Worm (Caenorhabditis elegans): ENCODE measurements around the gene cec-2.

cec-2 gene

DNA sequence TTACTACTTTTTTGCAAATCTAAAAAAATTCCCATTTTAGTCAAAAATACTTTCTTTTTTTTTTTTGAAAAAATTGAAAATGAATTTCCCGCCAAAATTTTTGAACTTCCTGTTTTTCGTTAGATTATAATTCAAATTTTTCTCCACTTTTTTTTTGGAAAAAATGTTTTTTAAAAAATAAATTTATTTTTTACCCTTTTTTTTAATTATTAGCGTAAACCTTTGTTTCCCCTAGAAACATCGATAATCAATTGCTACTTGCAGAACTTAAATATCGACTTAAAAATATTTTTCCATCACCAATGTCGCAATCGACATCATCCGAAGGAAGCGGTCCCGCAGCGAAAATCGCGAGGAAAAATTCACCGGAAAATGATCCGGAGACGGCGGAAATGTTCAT, at the start of gene cec-2:
TSS of gene cec-2 (plus strand) at position 301 of the 400 bp plus-strand sequence.
- TF ChIP-seq tlf-1 (GFP tag; optimal IDR thresholded peaks at IDR 0.05), result no peak
- TF ChIP-seq efl-1 (GFP tag; optimal IDR thresholded peaks at IDR 0.05), result no peak
- no peak for TF ChIP-seq F22D6.2 (tag; optimal IDR thresholded peaks at IDR 0.05)
- no peak for TF ChIP-seq ZK185.1 (tag; optimal IDR thresholded peaks at IDR 0.05; ENCODE audit: poor library complexity, severe bottlenecking)

DNA sequence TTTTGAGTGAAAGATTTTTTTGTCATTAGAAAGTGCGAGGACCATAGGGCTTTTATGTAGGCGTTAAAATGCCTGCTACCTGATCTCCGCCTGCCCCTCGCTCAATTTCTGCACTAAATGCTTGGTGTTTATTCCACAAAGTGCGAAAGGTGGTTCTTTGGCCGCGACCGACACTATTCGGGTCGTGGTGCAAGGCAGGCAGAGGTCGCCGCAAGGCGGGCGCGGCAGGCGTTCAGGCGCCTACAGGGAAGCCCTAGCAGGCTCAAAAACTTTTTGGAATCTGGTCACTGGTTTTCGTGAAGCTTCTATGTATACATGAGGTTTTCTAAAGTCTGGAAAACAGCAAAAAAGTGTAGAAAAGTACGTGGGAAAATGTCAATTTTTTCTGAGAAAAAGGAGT, 49.6 kb upstream of the cec-2 start:
- TF ChIP-seq Y67H2A.10 (GFP tag; conservative IDR thresholded peaks at IDR 0.05) (no peak), lin-40 (tag; optimal IDR thresholded peaks at IDR 0.05) (no peak), Y53G8AR.9 (GFP tag; conservative IDR thresholded peaks at IDR 0.05) (0 out of 2 replicates have a peak, but pooled peaks have one; percentile 15), Y56A3A.18 (GFP tag; IDR thresholded peaks at IDR 0.05) (no peak), egl-44 (GFP tag; IDR thresholded peaks at IDR 0.05) (no peak), let-607 (tag; optimal IDR thresholded peaks at IDR 0.05) (no peak), T07F8.4 (tag; optimal IDR thresholded peaks at IDR 0.05) (no peak), F39B2.1 (GFP tag; IDR thresholded peaks at IDR 0.05) (0 out of 2 replicates have a peak, but pooled peaks have one; percentile 5), hrde-1 (tag; optimal IDR thresholded peaks at IDR 0.05; ENCODE audit: borderline replicate concordance) (no peak), hsf-1 (GFP tag; IDR thresholded peaks at IDR 0.05) (0 out of 2 replicates have a peak, but pooled peaks have one; percentile 18), snpc-1.1 (tag; optimal IDR thresholded peaks at IDR 0.05; ENCODE audit: insufficient read depth) (no peak), sptf-2 (GFP tag; optimal IDR thresholded peaks at IDR 0.05) (no peak), F49E8.2 (tag; optimal IDR thresholded peaks at IDR 0.05; ENCODE audit: insufficient read depth) (no peak), repo-1 (tag; optimal IDR thresholded peaks at IDR 0.05) (no peak), cebp-1 (GFP tag; IDR thresholded peaks at IDR 0.05) (0 out of 2 replicates have a peak, but pooled peaks have one; percentile 32), cebp-1 (tag; optimal IDR thresholded peaks at IDR 0.05) (no peak), nhr-120 (GFP tag; IDR thresholded peaks at IDR 0.05) (no peak), C17E4.6 (GFP tag; IDR thresholded peaks at IDR 0.05) (no peak), sea-2 (GFP tag; IDR thresholded peaks at IDR 0.05) (no peak), bed-2 (GFP tag; IDR thresholded peaks at IDR 0.05) (no peak)

DNA sequence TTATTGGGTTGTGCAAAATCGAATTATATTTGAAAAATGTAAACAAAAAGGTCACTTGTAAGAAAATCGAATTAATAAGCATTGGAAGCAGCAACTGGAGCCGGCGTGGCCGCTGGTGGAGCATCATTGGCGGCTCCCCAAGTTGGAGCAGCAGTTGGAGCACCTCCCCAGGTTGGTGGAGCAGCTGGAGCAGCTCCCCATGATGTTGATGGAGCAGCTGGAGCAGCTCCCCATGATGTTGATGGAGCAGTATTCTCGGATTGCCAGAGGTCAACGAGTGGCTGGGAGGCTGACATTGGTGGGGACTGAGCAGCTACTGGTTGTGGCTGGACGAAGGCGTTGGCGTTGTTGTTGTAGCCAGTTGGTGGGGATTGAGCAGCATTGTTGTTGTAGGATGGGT, 49.0 kb upstream of the cec-2 start:
- TF ChIP-seq ekl-4 (GFP tag; IDR thresholded peaks at IDR 0.05) (no peak), lin-54 (GFP tag; optimal IDR thresholded peaks at IDR 0.05) (no peak), nfya-1 (tag; optimal IDR thresholded peaks at IDR 0.05; ENCODE audit: borderline replicate concordance, insufficient read depth) (no peak), F10E7.11 (tag; optimal IDR thresholded peaks at IDR 0.05) (peak; percentile 25), T07F8.4 (tag; optimal IDR thresholded peaks at IDR 0.05) (no peak), egrh-3 (GFP tag; IDR thresholded peaks at IDR 0.05) (peak; percentile 85), atf-7 (tag; optimal IDR thresholded peaks at IDR 0.05) (peak; percentile 15), zfh-2 (GFP tag; conservative IDR thresholded peaks at IDR 0.05) (peak; percentile 96), rec-8 (tag; optimal IDR thresholded peaks at IDR 0.05) (no peak)

DNA sequence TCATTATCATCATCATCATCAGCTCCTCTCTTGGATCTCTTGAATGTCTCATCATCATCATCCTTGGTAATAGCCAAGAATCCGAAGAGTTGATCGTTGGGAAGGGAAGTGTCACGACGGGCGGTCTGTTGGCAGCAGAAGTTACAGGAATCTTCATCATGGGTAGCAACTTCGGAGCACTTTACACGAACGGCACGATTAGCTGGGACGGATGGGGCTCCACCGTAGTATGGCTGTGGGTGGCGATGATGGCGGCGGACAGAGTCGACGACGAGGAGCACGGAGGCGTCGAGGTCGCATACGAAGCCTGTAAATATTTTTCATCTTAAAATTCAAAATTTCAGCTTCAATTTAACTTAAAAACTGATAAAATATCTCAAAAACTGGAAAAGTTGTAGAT, 47.2 kb upstream of the cec-2 start:
- 0 out of 2 replicates have a peak, but pooled peaks have one; percentile 53 for TF ChIP-seq ceh-58 (GFP tag; IDR thresholded peaks at IDR 0.05)
- TF ChIP-seq zfh-2 (GFP tag; conservative IDR thresholded peaks at IDR 0.05), result peak; percentile 84
- TF ChIP-seq Y56A3A.18 (GFP tag; IDR thresholded peaks at IDR 0.05), result no peak
